Worm (Caenorhabditis elegans) whole organism, young adult: Measurements from ENCODE around the gene W03G1.5.

Source experiments
- B0261.1 ChIP-seq: sonication (generic microtip); optimal IDR thresholded peaks from 2 replicates; lab custom pipeline; 2016; ENCODE audit warnings: mild to moderate bottlenecking, missing genetic modification characterization, moderate library complexity, missing compliant biosample characterization
- B0336.3 ChIP-seq: fragments of 200-800 bp; sonication (Bioruptor generic); IDR thresholded peaks from 2 replicates; pipeline ENCODE4 v1.3.6; 2022; ENCODE audit warnings: missing genetic modification characterization, missing compliant biosample characterization
- C06A6.2 ChIP-seq: fragments of 200-800 bp; sonication (Bioruptor generic); conservative IDR thresholded peaks from 2 replicates; pipeline ENCODE4 v1.3.6; 2022; ENCODE audit warnings: missing genetic modification characterization, missing compliant biosample characterization
- D2030.7 ChIP-seq: fragments of 200-800 bp; sonication (Bioruptor generic); IDR thresholded peaks from 2 replicates; pipeline ENCODE4 v1.3.6; 2022; ENCODE audit warnings: missing genetic modification reagents, missing genetic modification characterization, missing compliant biosample characterization
- F10E7.11 ChIP-seq: sonication (generic microtip); optimal IDR thresholded peaks from 2 replicates; lab custom pipeline; 2017; ENCODE audit warnings: mild to moderate bottlenecking, missing genetic modification characterization, moderate library complexity, missing compliant biosample characterization
- F33H1.4 ChIP-seq: fragments of 200-800 bp; sonication (Bioruptor generic); IDR thresholded peaks from 2 replicates; pipeline ENCODE4 v1.3.6; 2022; ENCODE audit warnings: missing genetic modification reagents, missing genetic modification characterization, missing compliant biosample characterization
- F39B2.1 ChIP-seq: fragments of 200-800 bp; sonication (Bioruptor generic); IDR thresholded peaks from 2 replicates; pipeline ENCODE4 v1.3.6; 2022; ENCODE audit warnings: missing genetic modification reagents, missing genetic modification characterization, missing compliant biosample characterization
- F49E8.2 ChIP-seq: sonication (generic microtip); optimal IDR thresholded peaks from 3 replicates; lab custom pipeline; 2017; ENCODE audit warnings: missing genetic modification characterization, mild to moderate bottlenecking, missing compliant biosample characterization, antibody characterized with exemption, moderate library complexity; ENCODE audit not compliant: insufficient read depth
- F57A8.1 ChIP-seq: fragments of 200-800 bp; sonication (Bioruptor generic); optimal IDR thresholded peaks from 2 replicates; lab custom pipeline; 2018; ENCODE audit warnings: mild to moderate bottlenecking, missing genetic modification characterization, moderate library complexity, missing compliant biosample characterization
- F57C9.4 ChIP-seq: sonication (generic microtip); optimal IDR thresholded peaks from 2 replicates; lab custom pipeline; 2017; ENCODE audit warnings: mild to moderate bottlenecking, missing genetic modification characterization, missing compliant biosample characterization
- Y53G8AR.9 ChIP-seq: fragments of 200-800 bp; sonication (Bioruptor generic); conservative IDR thresholded peaks from 2 replicates; pipeline ENCODE4 v1.3.6; 2022; ENCODE audit warnings: missing genetic modification reagents, missing genetic modification characterization, missing compliant biosample characterization
- Y79H2A.3 ChIP-seq: fragments of 200-800 bp; sonication (Bioruptor generic); conservative IDR thresholded peaks from 2 replicates; pipeline ENCODE4 v1.3.6; 2022; ENCODE audit warnings: missing genetic modification reagents, missing genetic modification characterization, missing compliant biosample characterization
- aptf-2 ChIP-seq: fragments of 200-800 bp; sonication (Bioruptor generic); conservative IDR thresholded peaks from 2 replicates; pipeline ENCODE4 v1.3.6; 2022; ENCODE audit warnings: missing genetic modification reagents, missing genetic modification characterization, missing compliant biosample characterization
- attf-5 ChIP-seq: fragments of 200-800 bp; sonication (Bioruptor generic); optimal IDR thresholded peaks from 2 replicates; lab custom pipeline; 2018; ENCODE audit warnings: mild to moderate bottlenecking, missing genetic modification characterization, missing compliant biosample characterization
- bed-2 ChIP-seq: fragments of 200-800 bp; sonication (Bioruptor generic); IDR thresholded peaks from 2 replicates; pipeline ENCODE4 v1.3.6; 2022; ENCODE audit warnings: missing genetic modification reagents, missing genetic modification characterization, missing compliant biosample characterization
- ceh-100 ChIP-seq: fragments of 200-800 bp; sonication (Bioruptor generic); IDR thresholded peaks from 2 replicates; pipeline ENCODE4 v1.3.6; 2022; ENCODE audit warnings: missing genetic modification reagents, missing genetic modification characterization, missing compliant biosample characterization
- ceh-58 ChIP-seq: fragments of 200-800 bp; sonication (Bioruptor generic); IDR thresholded peaks from 2 replicates; pipeline ENCODE4 v1.3.6; 2022; ENCODE audit warnings: missing genetic modification characterization, missing compliant biosample characterization
- ceh-79 ChIP-seq: sonication (generic microtip); optimal IDR thresholded peaks from 2 replicates; lab custom pipeline; 2017; ENCODE audit warnings: mild to moderate bottlenecking, missing genetic modification characterization, missing compliant biosample characterization
- dpff-1 ChIP-seq: sonication (generic microtip); optimal IDR thresholded peaks from 2 replicates; lab custom pipeline; 2017; ENCODE audit warnings: mild to moderate bottlenecking, missing genetic modification characterization, missing compliant biosample characterization
- fkh-3 ChIP-seq: sonication (generic microtip); optimal IDR thresholded peaks from 2 replicates; lab custom pipeline; 2016; ENCODE audit warnings: mild to moderate bottlenecking, missing genetic modification characterization, missing compliant biosample characterization
- him-1 ChIP-seq: sonication (generic microtip); optimal IDR thresholded peaks from 2 replicates; lab custom pipeline; 2016; ENCODE audit warnings: missing genotype, missing genetic modification reagents, missing genetic modification characterization, missing compliant biosample characterization
- hlh-12 ChIP-seq: sonication (generic microtip); optimal IDR thresholded peaks from 2 replicates; lab custom pipeline; 2016; ENCODE audit warnings: missing genetic modification characterization, missing compliant biosample characterization
- hrde-1 ChIP-seq: sonication (generic microtip); optimal IDR thresholded peaks from 2 replicates; lab custom pipeline; 2016; ENCODE audit warnings: missing genetic modification characterization, mild to moderate bottlenecking, missing compliant biosample characterization, moderate library complexity, missing genotype, missing genetic modification reagents, borderline replicate concordance
- hsf-1 ChIP-seq: fragments of 200-800 bp; sonication (Bioruptor generic); IDR thresholded peaks from 2 replicates; pipeline ENCODE4 v1.3.6; 2022; ENCODE audit warnings: missing genetic modification reagents, missing genetic modification characterization, missing compliant biosample characterization
- let-607 ChIP-seq, 2 experiments: fragments of 200-800 bp in 1 of 2; sonication (Bioruptor generic) in 1 of 2; sonication (generic microtip) in 1 of 2; optimal IDR thresholded peaks; 2 replicates each; lab custom pipeline; 2016 to 2018; ENCODE audit warnings: mild to moderate bottlenecking in 2 of 2, missing compliant biosample characterization in 2 of 2, missing genetic modification characterization in 2 of 2, moderate library complexity in 2 of 2, missing genotype in 1 of 2
- lin-26 ChIP-seq: fragments of 200-800 bp; sonication (Bioruptor generic); IDR thresholded peaks from 2 replicates; pipeline ENCODE4 v1.3.6; 2022; ENCODE audit warnings: missing genetic modification reagents, missing genetic modification characterization, missing compliant biosample characterization
- lin-40 ChIP-seq: sonication (generic microtip); optimal IDR thresholded peaks from 2 replicates; lab custom pipeline; 2016; ENCODE audit warnings: missing genetic modification characterization, mild to moderate bottlenecking, missing compliant biosample characterization, missing genotype, missing genetic modification reagents
- madf-3 ChIP-seq: fragments of 200-800 bp; sonication (Bioruptor generic); IDR thresholded peaks from 2 replicates; pipeline ENCODE4 v1.3.6; 2022; ENCODE audit warnings: missing genetic modification reagents, missing genetic modification characterization, missing compliant biosample characterization
- mcd-1 ChIP-seq: fragments of 200-800 bp; sonication (Bioruptor generic); IDR thresholded peaks from 2 replicates; pipeline ENCODE4 v1.3.6; 2022; ENCODE audit warnings: missing genetic modification reagents, missing genetic modification characterization, missing compliant biosample characterization
- mes-4 ChIP-seq: sonication (generic microtip); optimal IDR thresholded peaks from 2 replicates; lab custom pipeline; 2016; ENCODE audit warnings: missing genotype, missing genetic modification characterization, missing compliant biosample characterization
- mxl-1 ChIP-seq: sonication (generic microtip); optimal IDR thresholded peaks from 2 replicates; lab custom pipeline; 2016; ENCODE audit warnings: missing genetic modification characterization, missing compliant biosample characterization
- nhr-179 ChIP-seq: sonication (generic microtip); optimal IDR thresholded peaks from 2 replicates; lab custom pipeline; 2016; ENCODE audit warnings: mild to moderate bottlenecking, missing genetic modification characterization, missing compliant biosample characterization
- nhr-80 ChIP-seq: sonication (generic microtip); optimal IDR thresholded peaks from 2 replicates; lab custom pipeline; 2016; ENCODE audit warnings: missing genetic modification characterization, missing compliant biosample characterization
- nhr-90 ChIP-seq: sonication (generic microtip); optimal IDR thresholded peaks from 2 replicates; lab custom pipeline; 2016; ENCODE audit warnings: missing genotype, mild to moderate bottlenecking, missing genetic modification characterization, missing compliant biosample characterization
- rec-8 ChIP-seq, 2 experiments: sonication (generic microtip); optimal IDR thresholded peaks; 2 replicates each; lab custom pipeline; 2016; ENCODE audit warnings: mild to moderate bottlenecking in 2 of 2, missing genetic modification characterization in 2 of 2, missing genetic modification reagents in 2 of 2, missing genotype in 2 of 2, missing biosample characterization in 1 of 2, missing compliant biosample characterization in 1 of 2, moderate library complexity in 1 of 2
- sdz-38 ChIP-seq: sonication (generic microtip); optimal IDR thresholded peaks from 2 replicates; lab custom pipeline; 2016; ENCODE audit warnings: missing genotype, missing genetic modification characterization, missing compliant biosample characterization
- somi-1 ChIP-seq: fragments of 200-800 bp; sonication (Bioruptor generic); optimal IDR thresholded peaks from 2 replicates; lab custom pipeline; 2018; ENCODE audit warnings: mild to moderate bottlenecking, missing genetic modification characterization, missing compliant biosample characterization
- sptf-2 ChIP-seq: fragments of 200-800 bp; sonication (Bioruptor generic); optimal IDR thresholded peaks from 2 replicates; lab custom pipeline; 2018; ENCODE audit warnings: mild to moderate bottlenecking, missing genetic modification characterization, missing compliant biosample characterization
- zim-3 ChIP-seq: sonication (generic microtip); optimal IDR thresholded peaks from 2 replicates; lab custom pipeline; 2017; ENCODE audit warnings: mild to moderate bottlenecking, missing genetic modification characterization, moderate library complexity, missing compliant biosample characterization
- ztf-22 ChIP-seq: fragments of 200-800 bp; sonication (Bioruptor generic); optimal IDR thresholded peaks from 2 replicates; lab custom pipeline; 2018; ENCODE audit warnings: mild to moderate bottlenecking, missing genetic modification characterization, moderate library complexity, missing compliant biosample characterization

W03G1.5 gene

DNA sequence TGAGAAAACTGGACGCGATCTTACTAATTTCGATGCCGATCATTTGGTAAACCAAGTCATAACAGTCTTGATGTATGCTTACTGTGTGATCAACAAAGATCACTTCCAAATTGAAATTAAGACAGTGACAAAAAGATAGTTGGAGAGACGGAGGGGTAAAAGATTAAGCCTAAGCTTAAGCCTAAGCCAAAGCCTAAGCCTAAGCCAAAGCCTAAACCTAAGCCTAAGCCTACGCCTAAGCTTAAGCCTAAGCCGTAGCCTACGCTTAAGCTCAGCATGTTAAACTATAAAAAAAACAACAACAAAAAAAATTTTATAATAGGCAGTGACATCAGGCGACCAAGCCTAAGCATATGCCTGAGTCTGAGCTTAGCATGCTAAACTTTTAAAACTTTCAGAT is 9.1 kb downstream of the W03G1.5 start:
- TF ChIP-seq F49E8.2 (tag; lab: Kevin White, UChicago), result no peak
- TF ChIP-seq mes-4 (tag; lab: Kevin White, UChicago), result no peak
- TF ChIP-seq sdz-38 (tag; lab: Kevin White, UChicago), result no peak
- TF ChIP-seq ceh-58 (GFP tag; lab: Robert Waterston, UW), result no peak
- no peak for TF ChIP-seq F39B2.1 (GFP tag; lab: Robert Waterston, UW)
- TF ChIP-seq ceh-100 (GFP tag; lab: Robert Waterston, UW), result no peak
- no peak for TF ChIP-seq bed-2 (GFP tag; lab: Robert Waterston, UW)

DNA sequence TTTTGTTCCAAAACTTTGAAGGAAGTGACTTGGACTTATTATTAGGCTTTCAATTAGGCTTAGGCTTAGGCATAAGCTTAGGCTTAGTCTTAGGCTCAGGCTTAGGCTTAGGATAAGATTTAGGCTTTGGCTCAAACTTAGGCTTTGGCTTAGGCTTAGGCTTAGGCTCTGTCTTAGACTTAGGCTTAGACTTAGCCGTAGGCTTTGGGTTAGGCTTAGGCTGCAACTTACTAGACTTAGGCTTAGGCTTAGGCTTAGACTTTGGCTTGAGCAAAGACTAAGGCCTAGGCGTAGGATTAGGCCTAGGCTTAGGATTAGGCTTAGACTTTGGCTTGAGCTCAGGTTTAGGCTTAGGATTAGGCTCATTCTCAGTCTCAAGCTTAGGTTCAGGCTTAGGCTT is 21.5 kb downstream of the W03G1.5 start:
- TF ChIP-seq Y53G8AR.9 (GFP tag; lab: Robert Waterston, UW) (no peak), aptf-2 (GFP tag; lab: Robert Waterston, UW) (no peak), ztf-22 (GFP tag; lab: Kevin White, UChicago) (no peak), ceh-58 (GFP tag; lab: Robert Waterston, UW) (no peak), him-1 (tag; lab: Kevin White, UChicago) (no peak), zim-3 (tag; lab: Kevin White, UChicago) (no peak), hlh-12 (no peak), F10E7.11 (tag; lab: Kevin White, UChicago) (no peak), nhr-179 (tag; lab: Kevin White, UChicago) (no peak), mcd-1 (GFP tag; lab: Robert Waterston, UW) (no peak), C06A6.2 (GFP tag; lab: Robert Waterston, UW) (no peak), F33H1.4 (GFP tag; lab: Robert Waterston, UW) (no peak), nhr-80 (tag; lab: Kevin White, UChicago) (no peak), lin-40 (tag; lab: Kevin White, UChicago) (no peak)

DNA sequence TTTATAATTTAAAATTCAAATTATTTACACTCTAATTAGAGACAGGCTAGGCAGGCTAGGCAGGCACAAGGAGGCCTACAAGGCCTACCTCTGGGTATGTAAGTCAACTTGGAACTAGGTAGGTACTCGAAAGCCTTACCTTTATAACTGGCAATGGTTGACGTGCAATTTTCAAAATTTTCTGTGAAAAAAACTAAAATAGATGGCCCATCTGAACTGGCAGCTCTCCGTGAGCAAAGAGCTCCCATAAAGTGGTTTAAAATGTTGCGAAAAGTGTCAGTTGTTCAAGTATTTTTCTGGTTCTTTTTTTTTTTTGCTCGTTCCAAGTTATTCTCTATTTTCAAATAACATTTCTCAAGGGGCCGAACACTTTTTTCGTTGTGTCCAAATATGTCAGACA is 22.3 kb downstream of the W03G1.5 start:
- TF ChIP-seq B0261.1 (tag; lab: Kevin White, UChicago) (no peak), F39B2.1 (GFP tag; lab: Robert Waterston, UW) (no peak), D2030.7 (GFP tag; lab: Robert Waterston, UW) (no peak), F57C9.4 (no peak), rec-8 (tag; optimal IDR thresholded peaks at IDR 0.05; lab: Kevin White, UChicago) (no peak), somi-1 (no peak), lin-26 (no peak), lin-40 (tag; lab: Kevin White, UChicago) (no peak), mxl-1 (no peak), hlh-12 (no peak), F57A8.1 (GFP tag; lab: Kevin White, UChicago) (no peak), ceh-79 (no peak), hsf-1 (GFP tag; lab: Robert Waterston, UW) (no peak), sptf-2 (no peak), let-607 (tag; optimal IDR thresholded peaks at IDR 0.05; lab: Kevin White, UChicago) (no peak), madf-3 (GFP tag; lab: Robert Waterston, UW) (no peak), fkh-3 (no peak), nhr-90 (tag; lab: Kevin White, UChicago) (no peak)

DNA sequence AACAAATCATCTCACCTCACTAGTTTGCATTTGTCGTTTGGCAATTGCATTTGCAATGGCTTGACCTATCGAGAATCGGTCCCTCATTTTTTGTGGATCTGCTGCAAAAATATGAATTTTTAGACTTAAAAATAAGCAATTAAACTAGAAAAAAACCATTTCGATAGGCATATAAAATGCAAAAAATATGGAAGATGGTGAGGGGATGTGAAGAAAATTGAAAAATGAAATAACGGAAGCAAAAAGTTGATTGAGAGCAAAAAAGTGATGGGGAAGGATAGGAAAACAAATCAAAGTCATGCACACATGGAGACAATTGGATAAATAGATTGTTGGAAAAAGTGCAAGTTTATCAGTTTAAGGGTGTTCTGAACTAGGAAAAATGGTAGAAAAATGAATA is 25.2 kb downstream of the W03G1.5 start, which contains the start of gene npr-37:
Gene npr-37 (minus strand): TSS at position 101 of the 400 bp plus-strand sequence.
- TF ChIP-seq hrde-1 (tag; lab: Kevin White, UChicago) (no peak), attf-5 (GFP tag; lab: Kevin White, UChicago) (no peak), dpff-1 (tag; lab: Kevin White, UChicago) (no peak), B0336.3 (GFP tag; lab: Robert Waterston, UW) (no peak), Y79H2A.3 (GFP tag; lab: Robert Waterston, UW) (no peak), F57A8.1 (GFP tag; lab: Kevin White, UChicago) (no peak)
